Worm (Caenorhabditis elegans) whole organism, mixed stage, embryonic: Measurements from ENCODE around the gene T06C12.12.
"Not testable (repeated sequence)": the region's sequence is repeated elsewhere in the genome, so short reads cannot be mapped to it uniquely, and the experiment has no call there.

ENCODE experiments used
- M03D4.4 ChIP-seq: sonication (generic microtip); optimal IDR thresholded peaks from 2 replicates; lab custom pipeline; 2017; ENCODE audit warnings: mild to moderate bottlenecking, missing genetic modification characterization, missing compliant biosample characterization
- bed-3 ChIP-seq: fragments of 200-800 bp; sonication (Bioruptor generic); optimal IDR thresholded peaks from 3 replicates; lab custom pipeline; 2018; ENCODE audit warnings: mild to moderate bottlenecking, missing genetic modification characterization, moderate library complexity, missing compliant biosample characterization
- blmp-1 ChIP-seq: fragments of 150-350 bp; optimal IDR thresholded peaks from 2 replicates; lab custom pipeline; 2014; ENCODE audit warnings: missing biosample characterization, missing genetic modification characterization
- ceh-39 ChIP-seq: fragments of 150-350 bp; optimal IDR thresholded peaks from 2 replicates; lab custom pipeline; 2014; ENCODE audit warnings: missing biosample characterization, missing genetic modification characterization
- ceh-43 ChIP-seq: fragments of 200-800 bp; sonication (Bioruptor generic); optimal IDR thresholded peaks from 2 replicates; lab custom pipeline; 2018; ENCODE audit warnings: mild to moderate bottlenecking, missing genetic modification characterization, moderate library complexity, missing compliant biosample characterization
- ceh-83 ChIP-seq: fragments of 200-800 bp; sonication (Bioruptor generic); optimal IDR thresholded peaks from 2 replicates; lab custom pipeline; 2018; ENCODE audit warnings: mild to moderate bottlenecking, missing genetic modification characterization, missing compliant biosample characterization
- ces-1 ChIP-seq: fragments of 150-350 bp; optimal IDR thresholded peaks from 2 replicates; lab custom pipeline; 2014; ENCODE audit warnings: missing biosample characterization, missing genetic modification reagents, missing genetic modification characterization
- drap-1 ChIP-seq: fragments of 200-800 bp; sonication (Bioruptor generic); optimal IDR thresholded peaks from 3 replicates; lab custom pipeline; 2018; ENCODE audit warnings: mild to moderate bottlenecking, missing genetic modification characterization, missing compliant biosample characterization
- elt-1 ChIP-seq: sonication (generic microtip); optimal IDR thresholded peaks from 2 replicates; lab custom pipeline; 2017; ENCODE audit warnings: missing genetic modification characterization, mild to moderate bottlenecking, missing compliant biosample characterization, antibody characterized with exemption, moderate library complexity, borderline replicate concordance; ENCODE audit not compliant: insufficient read depth
- flh-1 ChIP-seq: fragments of 200-800 bp; sonication (Bioruptor generic); optimal IDR thresholded peaks from 2 replicates; lab custom pipeline; 2018; ENCODE audit warnings: mild to moderate bottlenecking, missing genetic modification characterization, moderate library complexity, missing compliant biosample characterization
- ham-2 ChIP-seq: fragments of 200-800 bp; sonication (Bioruptor generic); optimal IDR thresholded peaks from 2 replicates; lab custom pipeline; 2018; ENCODE audit warnings: mild to moderate bottlenecking, missing genetic modification characterization, missing compliant biosample characterization
- hlh-1 ChIP-seq: fragments of 150-350 bp; optimal IDR thresholded peaks from 2 replicates; lab custom pipeline; 2014; ENCODE audit warnings: missing biosample characterization, missing genetic modification reagents, missing genetic modification characterization
- lin-13 ChIP-seq: fragments of 150-350 bp; optimal IDR thresholded peaks from 2 replicates; lab custom pipeline; 2014; ENCODE audit warnings: missing biosample characterization, missing genetic modification characterization
- lin-32 ChIP-seq: fragments of 200-800 bp; sonication (Bioruptor generic); optimal IDR thresholded peaks from 2 replicates; lab custom pipeline; 2018; ENCODE audit warnings: mild to moderate bottlenecking, missing genetic modification characterization, missing compliant biosample characterization
- lsy-2 ChIP-seq: fragments of 150-350 bp; optimal IDR thresholded peaks from 2 replicates; lab custom pipeline; 2014; ENCODE audit warnings: missing biosample characterization, missing genetic modification characterization
- mab-5 ChIP-seq: fragments of 150-350 bp; optimal IDR thresholded peaks from 2 replicates; lab custom pipeline; 2014; ENCODE audit warnings: missing biosample characterization, missing genetic modification characterization
- mep-1 ChIP-seq: fragments of 150-350 bp; optimal IDR thresholded peaks from 2 replicates; lab custom pipeline; 2017; ENCODE audit warnings: missing biosample characterization, missing genetic modification reagents, missing genetic modification characterization, inconsistent platforms
- mls-2 ChIP-seq: sonication (generic microtip); optimal IDR thresholded peaks from 2 replicates; lab custom pipeline; 2016; ENCODE audit warnings: mild to moderate bottlenecking, missing genetic modification characterization, moderate library complexity, missing compliant biosample characterization
- nhr-12 ChIP-seq: fragments of 150-350 bp; optimal IDR thresholded peaks from 2 replicates; lab custom pipeline; 2014; ENCODE audit warnings: missing biosample characterization, missing genetic modification characterization
- nhr-237 ChIP-seq: fragments of 150-350 bp; optimal IDR thresholded peaks from 2 replicates; lab custom pipeline; 2014; ENCODE audit warnings: missing biosample characterization, missing genetic modification characterization
- nhr-76 ChIP-seq: sonication (generic microtip); optimal IDR thresholded peaks from 2 replicates; lab custom pipeline; 2017; ENCODE audit warnings: missing biosample characterization, missing genetic modification characterization
- snpc-4 ChIP-seq: fragments of 150-350 bp; optimal IDR thresholded peaks from 2 replicates; lab custom pipeline; 2014; ENCODE audit warnings: missing biosample characterization, missing genetic modification characterization
- tbx-8 ChIP-seq: fragments of 200-800 bp; sonication (Bioruptor generic); optimal IDR thresholded peaks from 2 replicates; lab custom pipeline; 2018; ENCODE audit warnings: mild to moderate bottlenecking, missing genetic modification characterization, moderate library complexity, missing compliant biosample characterization
- unc-120 ChIP-seq: sonication (generic microtip); optimal IDR thresholded peaks from 2 replicates; lab custom pipeline; 2017; ENCODE audit warnings: missing genetic modification characterization, missing compliant biosample characterization; ENCODE audit not compliant: poor library complexity, severe bottlenecking
- unc-39 ChIP-seq: fragments of 150-350 bp; optimal IDR thresholded peaks from 2 replicates; lab custom pipeline; 2014; ENCODE audit warnings: missing biosample characterization, missing genetic modification characterization
- unc-62 ChIP-seq: fragments of 150-350 bp; optimal IDR thresholded peaks from 2 replicates; lab custom pipeline; 2014; ENCODE audit warnings: missing biosample characterization, missing genetic modification reagents, missing genetic modification characterization
- zip-8 ChIP-seq: fragments of 150-350 bp; optimal IDR thresholded peaks from 2 replicates; lab custom pipeline; 2014; ENCODE audit warnings: missing biosample characterization, missing genetic modification characterization
- ztf-11 ChIP-seq: fragments of 150-350 bp; optimal IDR thresholded peaks from 2 replicates; lab custom pipeline; 2014; ENCODE audit warnings: missing biosample characterization, missing genetic modification characterization

The T06C12.12 gene

DNA sequence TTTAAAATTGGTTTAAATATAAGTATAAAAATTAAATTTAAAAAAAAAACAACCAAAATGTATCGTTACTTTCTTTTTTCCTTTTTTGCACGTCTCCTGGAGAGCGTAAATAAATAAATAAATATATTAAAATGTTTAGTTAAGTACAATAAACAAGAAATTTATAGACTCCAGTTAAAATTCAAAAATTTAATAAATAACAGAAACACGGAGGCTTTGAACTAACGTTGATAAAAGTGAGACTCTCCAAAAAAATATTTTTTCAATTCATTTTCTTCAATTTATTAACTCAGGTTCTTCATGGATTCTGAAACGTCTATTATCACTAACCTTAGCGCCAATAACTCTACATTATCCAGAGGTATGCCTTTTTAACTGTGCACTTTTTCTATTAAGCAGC is at the start of gene T06C12.12:
T06C12.12 (plus strand) TSS at position 301 of the 400 bp plus-strand sequence.
- TF ChIP-seq drap-1 (GFP tag; lab: Kevin White, UChicago) = no peak
- no peak for TF ChIP-seq lin-32
- TF ChIP-seq ham-2 = no peak
- no peak for TF ChIP-seq mab-5 (tag; lab: Kevin White, UChicago)
- TF ChIP-seq lin-13 = no peak
- no peak for TF ChIP-seq hlh-1 (tag; lab: Kevin White, UChicago)
- TF ChIP-seq nhr-12 (tag; lab: Kevin White, UChicago) = no peak
- TF ChIP-seq flh-1 (GFP tag; lab: Kevin White, UChicago) = no peak
- no peak for TF ChIP-seq blmp-1 (tag; lab: Kevin White, UChicago)
- TF ChIP-seq unc-62 (GFP tag; lab: Kevin White, UChicago) = no peak

ce11 chrV:15850276-15850811 is 41.5 kb upstream of the T06C12.12 start, which contains the start of gene srh-147:
srh-147 (minus strand) TSS chrV:15850326.
- not testable (repeated sequence) for TF ChIP-seq M03D4.4 (tag; lab: Kevin White, UChicago); nhr-237 (tag; lab: Kevin White, UChicago); ceh-43 (GFP tag; lab: Kevin White, UChicago)

ce11 chrV:15858292-15858691 is 33.6 kb upstream of the T06C12.12 start, which contains the start of gene srh-148:
srh-148 (minus strand) TSS chrV:15858392.
- TF ChIP-seq unc-62 (GFP tag; lab: Kevin White, UChicago) = no peak

DNA sequence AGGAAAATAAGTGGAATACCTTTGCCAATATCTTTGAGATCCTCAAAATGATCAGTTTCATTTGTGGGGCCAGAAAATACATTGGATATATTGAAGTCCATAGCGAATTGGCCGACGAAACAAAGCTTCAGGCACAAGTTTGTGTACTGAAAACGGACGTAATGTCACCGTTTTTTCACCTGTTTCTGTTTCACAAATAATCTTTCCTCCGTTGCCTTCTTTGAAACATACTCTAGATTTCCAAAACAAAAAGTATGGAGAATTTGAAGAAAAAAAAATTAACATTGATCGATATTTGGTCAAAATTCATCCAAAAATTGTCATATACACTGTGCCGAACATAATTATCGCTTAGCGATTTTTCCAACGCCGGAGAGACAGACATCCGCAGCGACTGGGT is 29.3 kb upstream of the T06C12.12 start, which contains the start of gene srz-12:
srz-12 (minus strand) TSS at position 101 of the 400 bp plus-strand sequence.
- no peak for TF ChIP-seq nhr-76 (tag; lab: Kevin White, UChicago)
- no peak for TF ChIP-seq unc-120 (tag; lab: Kevin White, UChicago)
- no peak for TF ChIP-seq drap-1 (GFP tag; lab: Kevin White, UChicago)
- no peak for TF ChIP-seq bed-3
- TF ChIP-seq lsy-2 (tag; lab: Kevin White, UChicago) = no peak
- TF ChIP-seq nhr-237 (tag; lab: Kevin White, UChicago) = no peak
- no peak for TF ChIP-seq mls-2 (tag; lab: Kevin White, UChicago)
- no peak for TF ChIP-seq tbx-8 (GFP tag; lab: Kevin White, UChicago)
- TF ChIP-seq ces-1 = no peak
- TF ChIP-seq snpc-4 (tag; lab: Kevin White, UChicago) = no peak
- TF ChIP-seq ceh-43 (GFP tag; lab: Kevin White, UChicago) = no peak
- TF ChIP-seq ceh-83 (GFP tag; lab: Kevin White, UChicago) = no peak
- TF ChIP-seq mep-1 = no peak
- no peak for TF ChIP-seq unc-39 (tag; lab: Kevin White, UChicago)
- TF ChIP-seq flh-1 (GFP tag; lab: Kevin White, UChicago) = no peak
- TF ChIP-seq lin-13 = no peak
- no peak for TF ChIP-seq hlh-1 (tag; lab: Kevin White, UChicago)
- no peak for TF ChIP-seq ztf-11
- TF ChIP-seq elt-1 (tag; lab: Kevin White, UChicago) = no peak
- TF ChIP-seq unc-62 (GFP tag; lab: Kevin White, UChicago) = no peak
- TF ChIP-seq, all 35 proteins: peak for 0

- TF ChIP-seq M03D4.4 (tag; lab: Kevin White, UChicago) (no peak), ceh-39 (tag; lab: Kevin White, UChicago) (no peak)
Observed at ce11 chrV:15863042-15863441, 28.8 kb upstream of the T06C12.12 start, which contains the start of gene srh-299. srh-299 (plus strand) TSS chrV:15863342.

ce11 chrV:15865839-15866238 is 26.0 kb upstream of the T06C12.12 start, which contains the start of gene srh-293:
srh-293 (plus strand) TSS chrV:15866139.
- TF ChIP-seq zip-8 = no peak
- no peak for TF ChIP-seq lin-13
- TF ChIP-seq hlh-1 (tag; lab: Kevin White, UChicago) = no peak
- no peak for TF ChIP-seq ces-1
- no peak for TF ChIP-seq ztf-11
- no peak for TF ChIP-seq lin-32
- no peak for TF ChIP-seq unc-120 (tag; lab: Kevin White, UChicago)
- no peak for TF ChIP-seq mls-2 (tag; lab: Kevin White, UChicago)
